Worm (Caenorhabditis elegans): ENCODE measurements around the gene lys-6.

The lys-6 gene

ce11 chrIV:11656144-11656780 is 28.5 kb upstream of the lys-6 start, which contains the start of gene ZK809.5:
TSS of gene ZK809.5 (plus strand) at chrIV:11656730.
- TF ChIP-seq fkh-10 (GFP tag; optimal IDR thresholded peaks at IDR 0.05) (no peak), ceh-24 (tag; optimal IDR thresholded peaks at IDR 0.05) (no peak), T23F11.4 (GFP tag; optimal IDR thresholded peaks at IDR 0.05) (no peak), K09A11.1 (tag; optimal IDR thresholded peaks at IDR 0.05; ENCODE audit: insufficient read depth) (no peak), ceh-45 (GFP tag; IDR thresholded peaks at IDR 0.05) (no peak), pros-1 (tag; optimal IDR thresholded peaks at IDR 0.05) (no peak), nfya-1 (tag; optimal IDR thresholded peaks at IDR 0.05) (peak; percentile 12), madf-2 (tag; optimal IDR thresholded peaks at IDR 0.05) (no peak), elt-2 (tag; optimal IDR thresholded peaks at IDR 0.05) (peak; percentile 9), pqm-1 (tag; optimal IDR thresholded peaks at IDR 0.05) (no peak)

ce11 chrIV:11655370-11655769 is 27.6 kb upstream of the lys-6 start, which contains the start of gene ent-1:
TSS of gene ent-1 (minus strand) at chrIV:11655470.
- no peak for TF ChIP-seq hlh-30 (tag; optimal IDR thresholded peaks at IDR 0.05; ENCODE audit: insufficient read depth)
- TF ChIP-seq nhr-232 (tag; optimal IDR thresholded peaks at IDR 0.05) = no peak
- TF ChIP-seq mec-3 (tag; optimal IDR thresholded peaks at IDR 0.05; ENCODE audit: borderline replicate concordance) = no peak
- TF ChIP-seq ceh-19 (GFP tag; optimal IDR thresholded peaks at IDR 0.05) = no peak
- TF ChIP-seq F13H6.1 (tag; optimal IDR thresholded peaks at IDR 0.05) = no peak
- no peak for TF ChIP-seq pat-9 (tag; optimal IDR thresholded peaks at IDR 0.05)
- no peak for TF ChIP-seq nfya-1 (tag; optimal IDR thresholded peaks at IDR 0.05)
- no peak for TF ChIP-seq K02D7.2 (tag; optimal IDR thresholded peaks at IDR 0.05)
- no peak for TF ChIP-seq ceh-45 (GFP tag; IDR thresholded peaks at IDR 0.05)
- no peak for TF ChIP-seq ama-1 (optimal IDR thresholded peaks at IDR 0.05)
- TF ChIP-seq nhr-11 (tag; optimal IDR thresholded peaks at IDR 0.05) = no peak
- no peak for TF ChIP-seq hlh-15 (tag; optimal IDR thresholded peaks at IDR 0.05)
- TF ChIP-seq hlh-8 (tag; optimal IDR thresholded peaks at IDR 0.05) = no peak
- TF ChIP-seq ceh-31 (tag; optimal IDR thresholded peaks at IDR 0.05) = no peak
- no peak for TF ChIP-seq ceh-18 (tag; optimal IDR thresholded peaks at IDR 0.05)
- no peak for TF ChIP-seq gmeb-2 (tag; optimal IDR thresholded peaks at IDR 0.05)
- no peak for TF ChIP-seq unc-42 (tag; optimal IDR thresholded peaks at IDR 0.05)
- TF ChIP-seq ceh-30 (tag; optimal IDR thresholded peaks at IDR 0.05) = no peak

- TF ChIP-seq unc-86 (tag; optimal IDR thresholded peaks at IDR 0.05) (no peak), syd-9 (tag; optimal IDR thresholded peaks at IDR 0.05) (no peak), hlh-15 (tag; optimal IDR thresholded peaks at IDR 0.05) (no peak), tbx-7 (tag; optimal IDR thresholded peaks at IDR 0.05) (no peak), ceh-6 (GFP tag; optimal IDR thresholded peaks at IDR 0.05) (no peak), nhr-232 (tag; optimal IDR thresholded peaks at IDR 0.05) (no peak), dmd-4 (tag; optimal IDR thresholded peaks at IDR 0.05; ENCODE audit: borderline replicate concordance) (no peak), C38D4.7 (GFP tag; optimal IDR thresholded peaks at IDR 0.05) (no peak), ceh-14 (tag; optimal IDR thresholded peaks at IDR 0.05) (no peak), ttx-3 (tag; optimal IDR thresholded peaks at IDR 0.05) (no peak), hlh-6 (tag; optimal IDR thresholded peaks at IDR 0.05) (no peak)
These were observed 24.3 kb upstream of the lys-6 start, which contains the start of the genes acl-3 and ndub-6 for ce11 chrIV:11651965-11652453. TSS of gene acl-3 (minus strand) at chrIV:11652023. TSS of gene ndub-6 (plus strand) at chrIV:11652403.

ce11 chrIV:11650344-11650743 is 22.6 kb upstream of the lys-6 start:
- TF ChIP-seq C38D4.7 (GFP tag; optimal IDR thresholded peaks at IDR 0.05) (no peak), ceh-48 (tag; optimal IDR thresholded peaks at IDR 0.05) (no peak), zip-5 (tag; optimal IDR thresholded peaks at IDR 0.05) (no peak), nhr-232 (tag; optimal IDR thresholded peaks at IDR 0.05) (no peak), T23F11.4 (GFP tag; optimal IDR thresholded peaks at IDR 0.05) (no peak), madf-2 (tag; optimal IDR thresholded peaks at IDR 0.05) (no peak), nfya-1 (tag; optimal IDR thresholded peaks at IDR 0.05) (no peak), K09A11.1 (tag; optimal IDR thresholded peaks at IDR 0.05; ENCODE audit: insufficient read depth) (no peak), tbx-2 (tag; optimal IDR thresholded peaks at IDR 0.05) (no peak), ttx-3 (tag; optimal IDR thresholded peaks at IDR 0.05) (no peak)
